Fruit fly (Drosophila melanogaster) whole organism, pupa: ENCODE results near the gene Rab26.
A peak's percentile ranks its signal among the peaks of the same experiment; 100 is the strongest.

Source experiments
- CG10348 ChIP-seq: fragments of 200-800 bp; sonication (Bioruptor generic); IDR thresholded peaks from 2 replicates; pipeline ENCODE4 v1.3.6; 2022; ENCODE audit warnings: missing biosample characterization, missing genetic modification characterization
- CG12605 ChIP-seq: fragments of 200-800 bp; sonication (Bioruptor generic); IDR thresholded peaks from 2 replicates; pipeline ENCODE4 v1.3.6; 2022; ENCODE audit warnings: missing biosample characterization, missing genetic modification characterization
- CG13204 ChIP-seq: fragments of 200-800 bp; sonication (Bioruptor generic); optimal IDR thresholded peaks from 2 replicates; lab custom pipeline; 2018; ENCODE audit warnings: missing biosample characterization, mild to moderate bottlenecking, missing genetic modification characterization, moderate library complexity
- CG14655 ChIP-seq: fragments of 200-800 bp; sonication (Bioruptor generic); optimal IDR thresholded peaks from 3 replicates; lab custom pipeline; 2017; ENCODE audit warnings: mild to moderate bottlenecking, missing biosample characterization, missing genetic modification reagents, missing genetic modification characterization
- CG15710 ChIP-seq: fragments of 200-800 bp; sonication (Bioruptor generic); optimal IDR thresholded peaks from 2 replicates; lab custom pipeline; 2018; ENCODE audit warnings: missing biosample characterization, mild to moderate bottlenecking, missing genetic modification characterization, moderate library complexity
- CG17806 ChIP-seq: fragments of 200-800 bp; sonication (Bioruptor generic); optimal IDR thresholded peaks from 2 replicates; lab custom pipeline; 2018; ENCODE audit warnings: missing biosample characterization, mild to moderate bottlenecking, missing genetic modification characterization, moderate library complexity
- CG32121 ChIP-seq: fragments of 200-800 bp; sonication (Bioruptor generic); IDR thresholded peaks from 2 replicates; pipeline ENCODE4 v1.3.6; 2022; ENCODE audit warnings: missing biosample characterization, missing genetic modification characterization
- CG34367 ChIP-seq: fragments of 200-800 bp; sonication (Bioruptor generic); optimal IDR thresholded peaks from 2 replicates; lab custom pipeline; 2018; ENCODE audit warnings: missing biosample characterization, mild to moderate bottlenecking, missing genetic modification characterization
- CG4496 ChIP-seq: fragments of 200-800 bp; sonication (Bioruptor generic); IDR thresholded peaks from 3 replicates; pipeline ENCODE4 v1.3.6; 2022; ENCODE audit warnings: missing biosample characterization, missing genetic modification characterization
- CG8159 ChIP-seq: fragments of 200-800 bp; sonication (Bioruptor generic); optimal IDR thresholded peaks from 3 replicates; lab custom pipeline; 2018; ENCODE audit warnings: missing biosample characterization, mild to moderate bottlenecking, missing genetic modification characterization, moderate library complexity
- CG8301 ChIP-seq: fragments of 200-800 bp; sonication (Bioruptor generic); optimal IDR thresholded peaks from 2 replicates; lab custom pipeline; 2018; ENCODE audit warnings: missing biosample characterization, mild to moderate bottlenecking, missing genetic modification characterization
- CG9948 ChIP-seq: fragments of 200-800 bp; sonication (Bioruptor generic); optimal IDR thresholded peaks from 2 replicates; lab custom pipeline; 2018; ENCODE audit warnings: missing biosample characterization, mild to moderate bottlenecking, missing genetic modification characterization, moderate library complexity
- D1 ChIP-seq: fragments of 200-800 bp; sonication (Bioruptor generic); optimal IDR thresholded peaks from 2 replicates; lab custom pipeline; 2018; ENCODE audit warnings: missing biosample characterization, mild to moderate bottlenecking, missing genetic modification characterization, moderate library complexity
- EcR ChIP-seq: fragments of 200-800 bp; sonication (Bioruptor generic); optimal IDR thresholded peaks from 3 replicates; lab custom pipeline; 2019; ENCODE audit warnings: missing biosample characterization, missing genetic modification characterization, mild to moderate bottlenecking, moderate library complexity, missing genetic modification reagents
- Ets98B ChIP-seq: fragments of 200-800 bp; sonication (Bioruptor generic); IDR thresholded peaks from 2 replicates; pipeline ENCODE4 v1.3.6; 2022; ENCODE audit warnings: missing biosample characterization, missing genetic modification characterization
- Pif1A ChIP-seq: fragments of 200-800 bp; sonication (Bioruptor generic); optimal IDR thresholded peaks from 3 replicates; lab custom pipeline; 2016; ENCODE audit warnings: missing biosample characterization, missing genetic modification characterization
- Pif1B ChIP-seq: fragments of 200-800 bp; sonication (Bioruptor generic); optimal IDR thresholded peaks from 3 replicates; lab custom pipeline; 2016; ENCODE audit warnings: missing biosample characterization, missing genetic modification characterization
- Snoo ChIP-seq: fragments of 200-800 bp; sonication (Bioruptor generic); optimal IDR thresholded peaks from 3 replicates; lab custom pipeline; 2017; ENCODE audit warnings: missing biosample characterization, mild to moderate bottlenecking, missing genetic modification characterization, inconsistent platforms
- fd96Ca ChIP-seq: fragments of 200-800 bp; sonication (Bioruptor generic); IDR thresholded peaks from 3 replicates; pipeline ENCODE4 v1.3.6; 2022; ENCODE audit warnings: missing biosample characterization, missing genetic modification characterization
- gl ChIP-seq: fragments of 200-800 bp; sonication (Bioruptor generic); optimal IDR thresholded peaks from 2 replicates; lab custom pipeline; 2018; ENCODE audit warnings: missing biosample characterization, mild to moderate bottlenecking, missing genetic modification characterization
- rn ChIP-seq: fragments of 200-800 bp; sonication (Bioruptor generic); IDR thresholded peaks from 2 replicates; pipeline ENCODE4 v1.3.6; 2022; ENCODE audit warnings: missing biosample characterization, missing genetic modification characterization

Rab26 gene

dm6 chr3L:21304400-21304799, 14.2 kb upstream of the Rab26 start, which contains the start of the genes CG11309 and CG7632:
TSS of gene CG11309 (minus strand) at chr3L:21304658.
TSS of gene CG7632 (plus strand) at chr3L:21304697.
- TF ChIP-seq CG34367 (tag; lab: Kevin White, UChicago) (peak; percentile 100), fd96Ca (GFP tag; lab: Robert Waterston, UW) (peak; percentile 97), rn (GFP tag; lab: Robert Waterston, UW) (peak; percentile 96), CG8159 (tag; lab: Kevin White, UChicago) (peak; percentile 100), Pif1B (GFP tag; lab: Kevin White, UChicago) (peak; percentile 99), CG8301 (tag; lab: Kevin White, UChicago) (peak; percentile 99), CG13204 (GFP tag; lab: Kevin White, UChicago) (peak; percentile 99), Snoo (tag; lab: Kevin White, UChicago) (peak; percentile 99), Pif1A (GFP tag; lab: Kevin White, UChicago) (peak; percentile 100), CG14655 (peak; percentile 99), CG15710 (tag; lab: Kevin White, UChicago) (peak; percentile 100), EcR (GFP tag; lab: Kevin White, UChicago) (peak; percentile 87), D1 (tag; lab: Kevin White, UChicago) (peak; percentile 99), CG17806 (tag; lab: Kevin White, UChicago) (peak; percentile 100), Ets98B (GFP tag; lab: Robert Waterston, UW) (peak; percentile 99), gl (tag; lab: Kevin White, UChicago) (peak; percentile 99), CG12605 (GFP tag; lab: Robert Waterston, UW) (peak; percentile 100), CG10348 (GFP tag; lab: Robert Waterston, UW) (peak; percentile 71; the same call in 1 of the 2 replicates), CG9948 (tag; lab: Kevin White, UChicago) (peak; percentile 99), CG32121 (peak; percentile 99), CG4496 (peak; percentile 99)
- TF ChIP-seq, all 21 proteins: peak for 21

dm6 chr3L:21317416-21318259, 936 bp upstream of the Rab26 start, which contains the start of gene Pc:
TSS of gene Pc (minus strand) at chr3L:21318020.
- TF ChIP-seq Snoo (tag; lab: Kevin White, UChicago) = no peak
- no peak for TF ChIP-seq CG12605 (GFP tag; lab: Robert Waterston, UW)
- no peak for TF ChIP-seq CG34367 (tag; lab: Kevin White, UChicago)
- TF ChIP-seq CG8301 (tag; lab: Kevin White, UChicago) = no peak
- TF ChIP-seq CG8159 (tag; lab: Kevin White, UChicago) = peak; percentile 1
- no peak for TF ChIP-seq CG4496
- no peak for TF ChIP-seq Pif1B (GFP tag; lab: Kevin White, UChicago)
- no peak for TF ChIP-seq CG9948 (tag; lab: Kevin White, UChicago)
- peak; percentile 66 for TF ChIP-seq D1 (tag; lab: Kevin White, UChicago)
- TF ChIP-seq CG13204 (GFP tag; lab: Kevin White, UChicago) = no peak
- TF ChIP-seq EcR (GFP tag; lab: Kevin White, UChicago) = no peak
- TF ChIP-seq rn (GFP tag; lab: Robert Waterston, UW) = no peak
- no peak for TF ChIP-seq CG10348 (GFP tag; lab: Robert Waterston, UW)
- no peak for TF ChIP-seq CG32121
- TF ChIP-seq, all 21 proteins: peak for 2

dm6 chr3L:21319313-21319907, 836 bp downstream of the Rab26 start:
- no peak for TF ChIP-seq Snoo (tag; lab: Kevin White, UChicago)
- TF ChIP-seq Ets98B (GFP tag; lab: Robert Waterston, UW) = no peak
- no peak for TF ChIP-seq CG34367 (tag; lab: Kevin White, UChicago)
- no peak for TF ChIP-seq CG32121
- TF ChIP-seq EcR (GFP tag; lab: Kevin White, UChicago) = no peak

dm6 chr3L:21319957-21320356, 1.4 kb downstream of the Rab26 start:
- no peak for TF ChIP-seq Snoo (tag; lab: Kevin White, UChicago)
- TF ChIP-seq CG34367 (tag; lab: Kevin White, UChicago) = no peak
- no peak for TF ChIP-seq CG12605 (GFP tag; lab: Robert Waterston, UW)
- TF ChIP-seq gl (tag; lab: Kevin White, UChicago) = no peak
- TF ChIP-seq CG17806 (tag; lab: Kevin White, UChicago) = no peak
- no peak for TF ChIP-seq CG8301 (tag; lab: Kevin White, UChicago)
- TF ChIP-seq CG13204 (GFP tag; lab: Kevin White, UChicago) = no peak
- TF ChIP-seq Ets98B (GFP tag; lab: Robert Waterston, UW) = no peak
- no peak for TF ChIP-seq EcR (GFP tag; lab: Kevin White, UChicago)
- no peak for TF ChIP-seq D1 (tag; lab: Kevin White, UChicago)
- TF ChIP-seq fd96Ca (GFP tag; lab: Robert Waterston, UW) = no peak

- TF ChIP-seq CG34367 (tag; lab: Kevin White, UChicago) = peak; percentile 36
- TF ChIP-seq Pif1A (GFP tag; lab: Kevin White, UChicago) = peak; percentile 62
- TF ChIP-seq CG8159 (tag; lab: Kevin White, UChicago) = peak; percentile 70
- no peak for TF ChIP-seq CG32121
- peak; percentile 5 for TF ChIP-seq Pif1B (GFP tag; lab: Kevin White, UChicago)
- TF ChIP-seq, all 21 proteins: peak for 4
Observed at dm6 chr3L:21321807-21322503, 3.4 kb downstream of the Rab26 start.
